Fruit fly (Drosophila melanogaster) whole organism, embryonic: ENCODE data around the gene Lerp.

ENCODE experiments used
- Ada2b ChIP-seq: fragments of 200-800 bp; sonication (Bioruptor generic); IDR thresholded peaks from 2 replicates; pipeline ENCODE4 v1.3.6; 2022; ENCODE audit warnings: missing biosample characterization, missing genetic modification characterization
- C15 ChIP-seq: fragments of 200-800 bp; sonication (Bioruptor generic); IDR thresholded peaks from 3 replicates; pipeline ENCODE4 v1.3.6; 2022; ENCODE audit warnings: missing biosample characterization, missing genetic modification characterization
- CG10147 ChIP-seq: fragments of 200-800 bp; sonication (Bioruptor generic); optimal IDR thresholded peaks from 2 replicates; lab custom pipeline; 2019; ENCODE audit warnings: missing biosample characterization, mild to moderate bottlenecking, missing genetic modification characterization, moderate library complexity
- CG12236 ChIP-seq: fragments of 200-800 bp; sonication (Bioruptor generic); optimal IDR thresholded peaks from 2 replicates; lab custom pipeline; 2016; ENCODE audit warnings: missing biosample characterization, missing genetic modification characterization
- CG12744 ChIP-seq: fragments of 200-800 bp; sonication (Bioruptor generic); optimal IDR thresholded peaks from 2 replicates; lab custom pipeline; 2016; ENCODE audit warnings: missing biosample characterization, missing genetic modification characterization
- CG14014 ChIP-seq: fragments of 200-800 bp; sonication (Bioruptor generic); IDR thresholded peaks from 2 replicates; pipeline ENCODE4 v1.3.6; 2022; ENCODE audit warnings: missing biosample characterization, missing genetic modification characterization
- CG15011 ChIP-seq: fragments of 200-800 bp; sonication (Bioruptor generic); optimal IDR thresholded peaks from 3 replicates; lab custom pipeline; 2018; ENCODE audit warnings: missing biosample characterization, mild to moderate bottlenecking, missing genetic modification characterization
- CG2678 ChIP-seq: fragments of 200-800 bp; sonication (Bioruptor generic); optimal IDR thresholded peaks from 3 replicates; lab custom pipeline; 2019; ENCODE audit warnings: missing biosample characterization, mild to moderate bottlenecking, missing genetic modification characterization, moderate library complexity
- CG3281 ChIP-seq: fragments of 200-800 bp; sonication (Bioruptor generic); optimal IDR thresholded peaks from 3 replicates; lab custom pipeline; 2017; ENCODE audit warnings: missing biosample characterization, mild to moderate bottlenecking, missing genetic modification characterization
- CG34422 ChIP-seq: fragments of 200-800 bp; sonication (Bioruptor generic); IDR thresholded peaks from 3 replicates; pipeline ENCODE4 v1.3.6; 2022; ENCODE audit warnings: missing biosample characterization, missing genetic modification characterization
- CG3838 ChIP-seq: fragments of 200-800 bp; sonication (Bioruptor generic); optimal IDR thresholded peaks from 3 replicates; lab custom pipeline; 2016; ENCODE audit warnings: missing biosample characterization, missing genetic modification characterization
- CG3847 ChIP-seq: fragments of 200-800 bp; sonication (Bioruptor generic); IDR thresholded peaks from 2 replicates; pipeline ENCODE4 v1.3.6; 2022; ENCODE audit warnings: missing biosample characterization, missing genetic modification characterization
- CG6689 ChIP-seq: fragments of 200-800 bp; sonication (Bioruptor generic); IDR thresholded peaks from 2 replicates; pipeline ENCODE4 v1.3.6; 2022; ENCODE audit warnings: missing biosample characterization, missing genetic modification characterization
- CG7357 ChIP-seq: fragments of 200-800 bp; sonication (Bioruptor generic); IDR thresholded peaks from 3 replicates; pipeline ENCODE4 v1.3.6; 2022; ENCODE audit warnings: missing biosample characterization, missing genetic modification characterization
- CG7928 ChIP-seq: fragments of 200-800 bp; sonication (Bioruptor generic); optimal IDR thresholded peaks from 2 replicates; lab custom pipeline; 2017; ENCODE audit warnings: missing biosample characterization, mild to moderate bottlenecking, missing genetic modification characterization
- CG8089 ChIP-seq: fragments of 200-800 bp; sonication (Bioruptor generic); optimal IDR thresholded peaks from 3 replicates; lab custom pipeline; 2016; ENCODE audit warnings: missing biosample characterization, missing genetic modification characterization
- CG8281 ChIP-seq: fragments of 200-800 bp; sonication (Bioruptor generic); optimal IDR thresholded peaks from 2 replicates; lab custom pipeline; 2018; ENCODE audit warnings: missing biosample characterization, mild to moderate bottlenecking, missing genetic modification characterization, moderate library complexity
- CkIIα-i1 ChIP-seq: fragments of 200-800 bp; sonication (Bioruptor generic); IDR thresholded peaks from 2 replicates; pipeline ENCODE4 v1.3.6; 2022; ENCODE audit warnings: missing biosample characterization, missing genetic modification characterization
- Dad ChIP-seq: fragments of 200-800 bp; sonication (Bioruptor generic); optimal IDR thresholded peaks from 3 replicates; lab custom pipeline; 2016; ENCODE audit warnings: missing biosample characterization, missing genetic modification characterization
- Ets65A ChIP-seq: fragments of 200-800 bp; sonication (Bioruptor generic); peaks from one replicate; lab custom pipeline; 2016; ENCODE audit warnings: missing biosample characterization, missing genetic modification characterization
- HLH3B ChIP-seq: fragments of 200-800 bp; sonication (Bioruptor generic); IDR thresholded peaks from 2 replicates; pipeline ENCODE4 v1.3.6; 2022; ENCODE audit warnings: missing biosample characterization, missing genetic modification characterization
- HLH4C ChIP-seq: fragments of 200-800 bp; sonication (Bioruptor generic); IDR thresholded peaks from 3 replicates; pipeline ENCODE4 v1.3.6; 2022; ENCODE audit warnings: missing biosample characterization, missing genetic modification characterization; ENCODE audit not compliant: partially characterized antibody
- Lpt ChIP-seq: fragments of >200 bp; optimal IDR thresholded peaks from 2 replicates; lab custom pipeline; 2018; ENCODE audit warnings: missing biosample characterization, missing genetic modification characterization
- MBD-R2 ChIP-seq: fragments of 200-800 bp; sonication (Bioruptor generic); IDR thresholded peaks from 2 replicates; pipeline ENCODE4 v1.3.6; 2022; ENCODE audit warnings: missing biosample characterization, missing genetic modification characterization
- Mad ChIP-seq: fragments of 200-800 bp; sonication (Bioruptor generic); optimal IDR thresholded peaks from 2 replicates; lab custom pipeline; 2016; ENCODE audit warnings: missing biosample characterization, missing genetic modification characterization
- Max ChIP-seq: fragments of 200-800 bp; sonication (Bioruptor generic); optimal IDR thresholded peaks from 2 replicates; lab custom pipeline; 2016; ENCODE audit warnings: missing biosample characterization, mild to moderate bottlenecking, missing genetic modification characterization
- Scr ChIP-seq: fragments of 200-800 bp; sonication (Bioruptor generic); IDR thresholded peaks from 2 replicates; pipeline ENCODE4 v1.3.6; 2022; ENCODE audit warnings: missing biosample characterization, missing genetic modification characterization; ENCODE audit not compliant: partially characterized antibody
- Stat92E ChIP-seq, 3 experiments: fragments of >200 bp in 2 of 3; fragments of 200-800 bp in 1 of 3; sonication (Bioruptor generic) in 1 of 3; optimal IDR thresholded peaks; 2 replicates each; lab custom pipeline; 2017 to 2019; ENCODE audit warnings: missing biosample characterization in 3 of 3, missing genetic modification characterization in 3 of 3, mild to moderate bottlenecking in 1 of 3, moderate library complexity in 1 of 3
- Usf ChIP-seq: fragments of 200-800 bp; sonication (Bioruptor generic); optimal IDR thresholded peaks from 2 replicates; lab custom pipeline; 2017; ENCODE audit warnings: missing genotype, missing biosample characterization, missing genetic modification characterization
- ato ChIP-seq: fragments of 200-800 bp; sonication (Bioruptor generic); IDR thresholded peaks from 2 replicates; pipeline ENCODE4 v1.3.6; 2022; ENCODE audit warnings: missing biosample characterization, missing genetic modification characterization; ENCODE audit not compliant: partially characterized antibody
- bowl ChIP-seq: fragments of 200-800 bp; sonication (Bioruptor generic); IDR thresholded peaks from 2 replicates; pipeline ENCODE4 v1.3.6; 2022; ENCODE audit warnings: missing biosample characterization, missing genetic modification characterization
- cad ChIP-seq: fragments of >200 bp; optimal IDR thresholded peaks from 2 replicates; lab custom pipeline; 2017; ENCODE audit warnings: missing biosample characterization, missing genetic modification characterization
- dan ChIP-seq: fragments of 200-800 bp; sonication (Bioruptor generic); IDR thresholded peaks from 2 replicates; pipeline ENCODE4 v1.3.6; 2022; ENCODE audit warnings: missing biosample characterization, missing genetic modification characterization
- dpn ChIP-seq, 2 experiments: fragments of 200-800 bp; sonication (Bioruptor generic); optimal IDR thresholded peaks; 3 replicates each; lab custom pipeline; 2016; ENCODE audit warnings: missing biosample characterization in 2 of 2, missing genetic modification characterization in 2 of 2
- ems ChIP-seq: fragments of 200-800 bp; sonication (Bioruptor generic); optimal IDR thresholded peaks from 3 replicates; lab custom pipeline; 2016; ENCODE audit warnings: missing biosample characterization, missing genetic modification characterization
- eve ChIP-seq, 2 experiments: fragments of >200 bp; optimal IDR thresholded peaks; 2 replicates each; lab custom pipeline; 2017; ENCODE audit warnings: missing biosample characterization in 2 of 2, missing genetic modification characterization in 2 of 2
- gcm ChIP-seq: fragments of 200-800 bp; sonication (Bioruptor generic); optimal IDR thresholded peaks from 2 replicates; lab custom pipeline; 2019; ENCODE audit warnings: missing biosample characterization, mild to moderate bottlenecking, missing genetic modification characterization, moderate library complexity
- hb ChIP-seq: fragments of 200-800 bp; sonication (Bioruptor generic); IDR thresholded peaks from 3 replicates; pipeline ENCODE4 v1.3.6; 2022; ENCODE audit warnings: missing biosample characterization, missing genetic modification characterization; ENCODE audit not compliant: partially characterized antibody
- lbe ChIP-seq: fragments of 200-800 bp; sonication (Bioruptor generic); optimal IDR thresholded peaks from 2 replicates; lab custom pipeline; 2016; ENCODE audit warnings: missing biosample characterization, mild to moderate bottlenecking, missing genetic modification characterization
- luna ChIP-seq: fragments of 200-800 bp; sonication (Bioruptor generic); optimal IDR thresholded peaks from 2 replicates; lab custom pipeline; 2016; ENCODE audit warnings: missing biosample characterization, missing genetic modification characterization
- mirr ChIP-seq: fragments of 200-800 bp; sonication (Bioruptor generic); optimal IDR thresholded peaks from 3 replicates; lab custom pipeline; 2018; ENCODE audit warnings: missing biosample characterization, mild to moderate bottlenecking, missing genetic modification characterization
- nmo ChIP-seq: fragments of 200-800 bp; sonication (Bioruptor generic); optimal IDR thresholded peaks from 2 replicates; lab custom pipeline; 2018; ENCODE audit warnings: missing biosample characterization, mild to moderate bottlenecking, missing genetic modification characterization, moderate library complexity
- pb ChIP-seq: fragments of 200-800 bp; sonication (Bioruptor generic); optimal IDR thresholded peaks from 3 replicates; lab custom pipeline; 2016; ENCODE audit warnings: missing biosample characterization, missing genetic modification characterization
- sc ChIP-seq, 3 experiments: fragments of >200 bp in 2 of 3; fragments of 200-800 bp in 1 of 3; sonication (Bioruptor generic) in 1 of 3; optimal IDR thresholded peaks; 2 replicates in 2 of 3; 3 replicates in 1 of 3; lab custom pipeline; 2017; ENCODE audit warnings: mild to moderate bottlenecking in 1 of 3, missing biosample characterization in 1 of 3, missing genetic modification characterization in 1 of 3, missing genetic modification reagents in 1 of 3
- scrt ChIP-seq: fragments of 200-800 bp; sonication (Bioruptor generic); optimal IDR thresholded peaks from 2 replicates; lab custom pipeline; 2018; ENCODE audit warnings: missing biosample characterization, mild to moderate bottlenecking, missing genetic modification characterization, moderate library complexity
- sisA ChIP-seq: fragments of 200-800 bp; sonication (Bioruptor generic); IDR thresholded peaks from 2 replicates; pipeline ENCODE4 v1.3.6; 2022; ENCODE audit warnings: missing biosample characterization, missing genetic modification characterization
- trh ChIP-seq: fragments of 200-800 bp; sonication (Bioruptor generic); optimal IDR thresholded peaks from 2 replicates; lab custom pipeline; 2016; ENCODE audit warnings: missing biosample characterization, missing genetic modification characterization
- wdn ChIP-seq: fragments of 200-800 bp; sonication (Bioruptor generic); IDR thresholded peaks from 2 replicates; pipeline ENCODE4 v1.3.6; 2022; ENCODE audit warnings: missing biosample characterization, missing genetic modification characterization
- wek ChIP-seq: fragments of 200-800 bp; sonication (Bioruptor generic); optimal IDR thresholded peaks from 3 replicates; lab custom pipeline; 2018; ENCODE audit warnings: missing biosample characterization, mild to moderate bottlenecking, missing genetic modification characterization, moderate library complexity

Gene Lerp

dm6 chr3R:26881121-26881895, 18.4 kb upstream of the Lerp start, which contains the start of the genes ro and T48 (continued):
- TF ChIP-seq CkIIα-i1 (GFP tag; lab: Robert Waterston, UW): no peak
- peak; percentile 46; the same call in 1 of the 3 replicates for TF ChIP-seq CG34422
- no peak for TF ChIP-seq trh
- no peak for TF ChIP-seq lbe (GFP tag; lab: Kevin White, UChicago)
- TF ChIP-seq CG2678 (tag; lab: Kevin White, UChicago): peak; percentile 8
- peak in 1 of 3 experiments; percentile 87 for TF ChIP-seq Stat92E (GFP tag; optimal IDR thresholded peaks at IDR 0.05; lab: Kevin White, UChicago)
- TF ChIP-seq pb (GFP tag; lab: Kevin White, UChicago): peak; percentile 38
- peak; percentile 56 for TF ChIP-seq luna (GFP tag; lab: Kevin White, UChicago)
- peak; percentile 70 for TF ChIP-seq Mad (GFP tag; lab: Kevin White, UChicago)
- TF ChIP-seq sisA (GFP tag; lab: Robert Waterston, UW): peak; percentile 51
- peak; percentile 93 for TF ChIP-seq Ets65A (GFP tag; lab: Kevin White, UChicago)
- TF ChIP-seq HLH3B (GFP tag; lab: Robert Waterston, UW): 0 out of 2 replicates have a peak, but pooled peaks have one; percentile 32
- peak; percentile 65 for TF ChIP-seq Scr (GFP tag; lab: Robert Waterston, UW)
- TF ChIP-seq CG15011 (GFP tag; lab: Kevin White, UChicago): no peak
- no peak for TF ChIP-seq cad
- TF ChIP-seq hb (GFP tag; lab: Robert Waterston, UW): no peak
- TF ChIP-seq Usf: no peak
- TF ChIP-seq Dad: peak; percentile 61
- TF ChIP-seq ems: peak; percentile 39
- TF ChIP-seq CG8089 (GFP tag; lab: Kevin White, UChicago): peak; percentile 46
- no peak for TF ChIP-seq bowl (GFP tag; lab: Robert Waterston, UW)
- no peak for TF ChIP-seq Lpt (GFP tag; lab: Kevin White, UChicago)
- no peak for TF ChIP-seq wdn (GFP tag; lab: Robert Waterston, UW)
- no peak for TF ChIP-seq Ada2b (GFP tag; lab: Robert Waterston, UW)
- TF ChIP-seq CG6689 (GFP tag; lab: Robert Waterston, UW): no peak
- peak; percentile 83 for TF ChIP-seq CG12744
- peak; percentile 5 for TF ChIP-seq gcm (GFP tag; lab: Kevin White, UChicago)
- peak; percentile 69 for TF ChIP-seq CG3847 (GFP tag; lab: Robert Waterston, UW)
- TF ChIP-seq sc (optimal IDR thresholded peaks at IDR 0.05; lab: Kevin White, UChicago): no peak
- no peak for TF ChIP-seq sc (GFP tag; optimal IDR thresholded peaks at IDR 0.05; lab: Kevin White, UChicago)
- TF ChIP-seq CG8281 (tag; lab: Kevin White, UChicago): no peak
- no peak for TF ChIP-seq CG12236
- TF ChIP-seq Max (GFP tag; lab: Kevin White, UChicago): no peak
- peak; percentile 42; the same call in 1 of the 2 replicates for TF ChIP-seq CG14014 (GFP tag; lab: Robert Waterston, UW)
- no peak for TF ChIP-seq CG3281
- TF ChIP-seq CG7928 (GFP tag; lab: Kevin White, UChicago): peak; percentile 90
- TF ChIP-seq CG10147: peak; percentile 49
- TF ChIP-seq mirr (GFP tag; lab: Kevin White, UChicago): peak; percentile 29
- TF ChIP-seq CG7357 (GFP tag; lab: Robert Waterston, UW): no peak
- no peak for TF ChIP-seq wek (GFP tag; lab: Kevin White, UChicago)
- TF ChIP-seq CG3838 (GFP tag; lab: Kevin White, UChicago): no peak
- peak; percentile 61; the same call in 1 of the 3 replicates for TF ChIP-seq HLH4C (GFP tag; lab: Robert Waterston, UW)
- TF ChIP-seq scrt (GFP tag; lab: Kevin White, UChicago): no peak
- peak; percentile 79 for TF ChIP-seq nmo (GFP tag; lab: Kevin White, UChicago)
- TF ChIP-seq ato (GFP tag; lab: Robert Waterston, UW): peak; percentile 60; the same call in 1 of the 2 replicates
- no peak for TF ChIP-seq C15 (GFP tag; lab: Robert Waterston, UW)
- peak; percentile 52 to 76 for TF ChIP-seq dpn (GFP tag; optimal IDR thresholded peaks at IDR 0.05; lab: Kevin White, UChicago)
- TF ChIP-seq dan (GFP tag; lab: Robert Waterston, UW): no peak
- TF ChIP-seq MBD-R2 (GFP tag; lab: Robert Waterston, UW): peak; percentile 62
- TF ChIP-seq eve (GFP tag; optimal IDR thresholded peaks at IDR 0.05; lab: Kevin White, UChicago): no peak
